Fruit fly (Drosophila melanogaster) whole organism, wandering third instar larva: ENCODE data around the gene CG15429.

Experiments
- Abd-B ChIP-seq: fragments of >200 bp; optimal IDR thresholded peaks from 2 replicates; lab custom pipeline; 2017; ENCODE audit warnings: missing biosample characterization, missing genetic modification characterization
- Dif ChIP-seq: fragments of 200-275, 200-300 bp; sonication (Bioruptor generic); optimal IDR thresholded peaks from 2 replicates; lab custom pipeline; 2018; ENCODE audit warnings: missing biosample characterization, missing genetic modification characterization; ENCODE audit not compliant: partially characterized antibody
- GATAd ChIP-seq: sonication (Bioruptor generic); optimal IDR thresholded peaks from 2 replicates; lab custom pipeline; 2016; ENCODE audit warnings: missing biosample characterization, missing genetic modification characterization
- Hnf4 ChIP-seq: fragments of 200-800 bp; sonication (Bioruptor generic); optimal IDR thresholded peaks from 2 replicates; lab custom pipeline; 2016; ENCODE audit warnings: missing biosample characterization, mild to moderate bottlenecking, missing genetic modification characterization
- Mio ChIP-seq: sonication (Bioruptor generic); optimal IDR thresholded peaks from 2 replicates; lab custom pipeline; 2016; ENCODE audit warnings: missing biosample characterization, missing genetic modification characterization
- N ChIP-seq: fragments of >200 bp; optimal IDR thresholded peaks from 2 replicates; lab custom pipeline; 2018; ENCODE audit warnings: missing biosample characterization, missing external identifiers, missing genetic modification characterization
- Rel ChIP-seq, 2 experiments: fragments of 200-800 bp; sonication (Bioruptor generic) in 1 of 2; optimal IDR thresholded peaks; 2 replicates in 1 of 2; 3 replicates in 1 of 2; lab custom pipeline; 2016 to 2019; ENCODE audit warnings: mild to moderate bottlenecking in 2 of 2, missing biosample characterization in 2 of 2, missing genetic modification characterization in 2 of 2, moderate library complexity in 1 of 2
- br ChIP-seq: fragments of 200-800 bp; sonication (Bioruptor generic); optimal IDR thresholded peaks from 2 replicates; lab custom pipeline; 2016; ENCODE audit warnings: missing biosample characterization, missing genetic modification characterization
- dsf ChIP-seq: sonication (Bioruptor generic); optimal IDR thresholded peaks from 2 replicates; lab custom pipeline; 2016; ENCODE audit warnings: missing biosample characterization, missing genetic modification characterization, borderline replicate concordance
- lola ChIP-seq: fragments of >200 bp; optimal IDR thresholded peaks from 2 replicates; lab custom pipeline; 2017; ENCODE audit warnings: missing biosample characterization, missing genetic modification characterization
- psq ChIP-seq: fragments of 200-800 bp; sonication (Bioruptor generic); optimal IDR thresholded peaks from 3 replicates; lab custom pipeline; 2017; ENCODE audit warnings: missing biosample characterization, mild to moderate bottlenecking, missing genetic modification characterization, moderate library complexity
- sage ChIP-seq: fragments of 200-800 bp; sonication (Bioruptor generic); optimal IDR thresholded peaks from 2 replicates; lab custom pipeline; 2016; ENCODE audit warnings: missing biosample characterization, mild to moderate bottlenecking, missing genetic modification characterization
- usp ChIP-seq: fragments of >200 bp; optimal IDR thresholded peaks from 2 replicates; lab custom pipeline; 2017; ENCODE audit warnings: missing biosample characterization, missing genetic modification characterization
- woc ChIP-seq: sonication (Bioruptor generic); optimal IDR thresholded peaks from 2 replicates; lab custom pipeline; 2016; ENCODE audit warnings: missing biosample characterization, mild to moderate bottlenecking, missing genetic modification characterization

- no peak for TF ChIP-seq Rel (GFP tag; optimal IDR thresholded peaks at IDR 0.05; lab: Kevin White, UChicago)
- TF ChIP-seq Rel (tag; optimal IDR thresholded peaks at IDR 0.05; lab: Kevin White, UChicago): no peak
- TF ChIP-seq psq: peak; percentile 68
- peak; percentile 57 for TF ChIP-seq br
- peak; percentile 17 for TF ChIP-seq Hnf4 (GFP tag; lab: Kevin White, UChicago)
- no peak for TF ChIP-seq lola (GFP tag; lab: Kevin White, UChicago)
- no peak for TF ChIP-seq dsf (GFP tag; lab: Kevin White, UChicago)
- no peak for TF ChIP-seq GATAd (GFP tag; lab: Kevin White, UChicago)
- peak; percentile 74 for TF ChIP-seq woc
- peak; percentile 50 for TF ChIP-seq N (GFP tag; lab: Kevin White, UChicago)
- no peak for TF ChIP-seq Mio (GFP tag; lab: Kevin White, UChicago)
- no peak for TF ChIP-seq usp (GFP tag; lab: Kevin White, UChicago)
- peak; percentile 58 for TF ChIP-seq Dif (GFP tag; lab: Kevin White, UChicago)
- TF ChIP-seq Abd-B (GFP tag; lab: Kevin White, UChicago): no peak
- TF ChIP-seq sage (GFP tag; lab: Kevin White, UChicago): peak; percentile 30
These were observed 18.9 kb downstream of the CG15429 start for dm6 chr2L:4371516-4372136.
